Fruit fly (Drosophila melanogaster) whole organism, embryonic: Measurements from ENCODE around the gene CG5071.

Experiments
- Ada2b ChIP-seq: fragments of 200-800 bp; sonication (Bioruptor generic); IDR thresholded peaks from 2 replicates; pipeline ENCODE4 v1.3.6; 2022; ENCODE audit warnings: missing biosample characterization, missing genetic modification characterization
- Atf6 ChIP-seq: fragments of 200-800 bp; sonication (Bioruptor generic); IDR thresholded peaks from 2 replicates; pipeline ENCODE4 v1.3.6; 2022; ENCODE audit warnings: missing biosample characterization, missing genetic modification characterization
- B-H1 ChIP-seq: fragments of 200-800 bp; sonication (Bioruptor generic); IDR thresholded peaks from 3 replicates; pipeline ENCODE4 v1.3.6; 2022; ENCODE audit warnings: missing biosample characterization, missing genetic modification characterization
- Blimp-1 ChIP-seq: fragments of 200-800 bp; sonication (Bioruptor generic); optimal IDR thresholded peaks from 3 replicates; lab custom pipeline; 2018; ENCODE audit warnings: missing biosample characterization, missing genetic modification characterization, mild to moderate bottlenecking, moderate library complexity, missing genetic modification reagents
- CG11093 ChIP-seq: fragments of 200-800 bp; sonication (Bioruptor generic); IDR thresholded peaks from 3 replicates; pipeline ENCODE4 v1.3.6; 2022; ENCODE audit warnings: missing biosample characterization, missing genetic modification characterization
- CG11560 ChIP-seq: fragments of 200-800 bp; sonication (Bioruptor generic); IDR thresholded peaks from 3 replicates; pipeline ENCODE4 v1.3.6; 2022; ENCODE audit warnings: missing biosample characterization, missing genetic modification characterization
- CG11695 ChIP-seq: fragments of 200-800 bp; sonication (Bioruptor generic); IDR thresholded peaks from 3 replicates; pipeline ENCODE4 v1.3.6; 2022; ENCODE audit warnings: missing biosample characterization, missing genetic modification characterization
- CG12071 ChIP-seq: fragments of 200-800 bp; sonication (Bioruptor generic); optimal IDR thresholded peaks from 3 replicates; lab custom pipeline; 2018; ENCODE audit warnings: missing biosample characterization, mild to moderate bottlenecking, missing genetic modification characterization
- CG12942 ChIP-seq: fragments of 200-800 bp; sonication (Bioruptor generic); optimal IDR thresholded peaks from 3 replicates; lab custom pipeline; 2016; ENCODE audit warnings: missing biosample characterization, missing genetic modification characterization
- CG15269 ChIP-seq: fragments of 200-800 bp; sonication (Bioruptor generic); optimal IDR thresholded peaks from 2 replicates; lab custom pipeline; 2018; ENCODE audit warnings: missing biosample characterization, mild to moderate bottlenecking, missing genetic modification characterization, moderate library complexity
- CG16863 ChIP-seq: fragments of 200-800 bp; sonication (Bioruptor generic); optimal IDR thresholded peaks from 3 replicates; lab custom pipeline; 2016; ENCODE audit warnings: missing biosample characterization, missing genetic modification characterization
- CG17359 ChIP-seq: fragments of 200-800 bp; sonication (Bioruptor generic); optimal IDR thresholded peaks from 3 replicates; lab custom pipeline; 2018; ENCODE audit warnings: missing biosample characterization, mild to moderate bottlenecking, missing genetic modification characterization, moderate library complexity
- CG17361 ChIP-seq: fragments of 200-800 bp; sonication (Bioruptor generic); IDR thresholded peaks from 3 replicates; pipeline ENCODE4 v1.3.6; 2022; ENCODE audit warnings: missing biosample characterization, missing genetic modification characterization
- CG17829 ChIP-seq: fragments of 200-800 bp; optimal IDR thresholded peaks from 2 replicates; lab custom pipeline; 2019; ENCODE audit warnings: missing biosample characterization, mild to moderate bottlenecking, missing genetic modification characterization, moderate library complexity
- CG18262 ChIP-seq: fragments of 200-800 bp; optimal IDR thresholded peaks from 3 replicates; lab custom pipeline; 2019; ENCODE audit warnings: missing biosample characterization, mild to moderate bottlenecking, missing genetic modification characterization, moderate library complexity
- CG2199 ChIP-seq: fragments of 200-800 bp; sonication (Bioruptor generic); IDR thresholded peaks from 3 replicates; pipeline ENCODE4 v1.3.6; 2022; ENCODE audit warnings: missing biosample characterization, missing genetic modification characterization
- CG2875 ChIP-seq: fragments of 200-800 bp; sonication (Bioruptor generic); optimal IDR thresholded peaks from 2 replicates; lab custom pipeline; 2017; ENCODE audit warnings: missing biosample characterization, mild to moderate bottlenecking, missing genetic modification characterization, missing genetic modification reagents
- CG3838 ChIP-seq: fragments of 200-800 bp; sonication (Bioruptor generic); optimal IDR thresholded peaks from 3 replicates; lab custom pipeline; 2016; ENCODE audit warnings: missing biosample characterization, missing genetic modification characterization
- CG42726 ChIP-seq: fragments of 200-800 bp; sonication (Bioruptor generic); IDR thresholded peaks from 2 replicates; pipeline ENCODE4 v1.3.6; 2022; ENCODE audit warnings: missing biosample characterization, missing genetic modification characterization; ENCODE audit not compliant: partially characterized antibody
- CG4617 ChIP-seq: fragments of 200-800 bp; sonication (Bioruptor generic); optimal IDR thresholded peaks from 3 replicates; lab custom pipeline; 2016; ENCODE audit warnings: missing biosample characterization, missing genetic modification characterization, borderline replicate concordance
- CG7271 ChIP-seq: fragments of 200-800 bp; sonication (Bioruptor generic); optimal IDR thresholded peaks from 2 replicates; lab custom pipeline; 2018; ENCODE audit warnings: missing biosample characterization, mild to moderate bottlenecking, missing genetic modification characterization, moderate library complexity
- CG7357 ChIP-seq: fragments of 200-800 bp; sonication (Bioruptor generic); IDR thresholded peaks from 3 replicates; pipeline ENCODE4 v1.3.6; 2022; ENCODE audit warnings: missing biosample characterization, missing genetic modification characterization
- CG7556 ChIP-seq: fragments of 200-800 bp; sonication (Bioruptor generic); optimal IDR thresholded peaks from 2 replicates; lab custom pipeline; 2017; ENCODE audit warnings: missing biosample characterization, mild to moderate bottlenecking, missing genetic modification characterization
- CG9797 ChIP-seq: fragments of 200-800 bp; sonication (Bioruptor generic); optimal IDR thresholded peaks from 3 replicates; lab custom pipeline; 2018; ENCODE audit warnings: missing biosample characterization, mild to moderate bottlenecking, missing genetic modification characterization
- CG9932 ChIP-seq: fragments of 200-800 bp; sonication (Bioruptor generic); IDR thresholded peaks from 2 replicates; pipeline ENCODE4 v1.3.6; 2022; ENCODE audit warnings: missing biosample characterization, missing genetic modification characterization
- D19A ChIP-seq: fragments of 200-800 bp; optimal IDR thresholded peaks from 3 replicates; lab custom pipeline; 2019; ENCODE audit warnings: missing biosample characterization, mild to moderate bottlenecking, missing genetic modification characterization, moderate library complexity
- Dref ChIP-seq: fragments of 200-800 bp; sonication (Bioruptor generic); IDR thresholded peaks from 2 replicates; pipeline ENCODE4 v1.3.6; 2022; ENCODE audit warnings: missing biosample characterization, missing genetic modification characterization
- Mad ChIP-seq: fragments of 200-800 bp; sonication (Bioruptor generic); optimal IDR thresholded peaks from 2 replicates; lab custom pipeline; 2016; ENCODE audit warnings: missing biosample characterization, missing genetic modification characterization
- Opbp ChIP-seq: fragments of 200-800 bp; sonication (Bioruptor generic); IDR thresholded peaks from 3 replicates; pipeline ENCODE4 v1.3.6; 2022; ENCODE audit warnings: missing biosample characterization, missing genetic modification characterization; ENCODE audit not compliant: partially characterized antibody
- Ptx1 ChIP-seq: fragments of 200-800 bp; sonication (Bioruptor generic); IDR thresholded peaks from 2 replicates; pipeline ENCODE4 v1.3.6; 2022; ENCODE audit warnings: missing biosample characterization, missing genetic modification characterization
- Sox100B ChIP-seq: fragments of 200-800 bp; sonication (Bioruptor generic); optimal IDR thresholded peaks from 3 replicates; lab custom pipeline; 2018; ENCODE audit warnings: missing biosample characterization, mild to moderate bottlenecking, missing genetic modification characterization
- ab ChIP-seq: fragments of 200-800 bp; sonication (Bioruptor generic); optimal IDR thresholded peaks from 2 replicates; lab custom pipeline; 2016; ENCODE audit warnings: missing biosample characterization, missing genetic modification characterization
- amos ChIP-seq: fragments of 200-800 bp; sonication (Bioruptor generic); IDR thresholded peaks from 2 replicates; pipeline ENCODE4 v1.3.6; 2022; ENCODE audit warnings: missing biosample characterization, missing genetic modification characterization; ENCODE audit not compliant: partially characterized antibody
- cas ChIP-seq: fragments of 200-800 bp; sonication (Bioruptor generic); IDR thresholded peaks from 2 replicates; pipeline ENCODE4 v1.3.6; 2022; ENCODE audit warnings: missing biosample characterization, missing genetic modification characterization
- crol ChIP-seq: fragments of 200-800 bp; sonication (Bioruptor generic); IDR thresholded peaks from 2 replicates; pipeline ENCODE4 v1.3.6; 2022; ENCODE audit warnings: missing biosample characterization, missing genetic modification characterization
- dmrt99B ChIP-seq: fragments of 200-800 bp; sonication (Bioruptor generic); optimal IDR thresholded peaks from 2 replicates; lab custom pipeline; 2018; ENCODE audit warnings: missing biosample characterization, mild to moderate bottlenecking, missing genetic modification characterization, moderate library complexity
- ems ChIP-seq: fragments of 200-800 bp; sonication (Bioruptor generic); optimal IDR thresholded peaks from 3 replicates; lab custom pipeline; 2016; ENCODE audit warnings: missing biosample characterization, missing genetic modification characterization
- exex ChIP-seq: fragments of 200-800 bp; sonication (Bioruptor generic); optimal IDR thresholded peaks from 4 replicates; lab custom pipeline; 2018; ENCODE audit warnings: missing biosample characterization, mild to moderate bottlenecking, missing genetic modification characterization, moderate library complexity
- fd3F ChIP-seq: fragments of 200-800 bp; sonication (Bioruptor generic); optimal IDR thresholded peaks from 2 replicates; lab custom pipeline; 2018; ENCODE audit warnings: missing biosample characterization, mild to moderate bottlenecking, missing genetic modification characterization, moderate library complexity
- gro ChIP-seq: fragments of 200-800 bp; sonication (Bioruptor generic); optimal IDR thresholded peaks from 2 replicates; lab custom pipeline; 2016; ENCODE audit warnings: missing biosample characterization, missing genetic modification characterization
- ken ChIP-seq: fragments of 200-800 bp; sonication (Bioruptor generic); IDR thresholded peaks from 3 replicates; pipeline ENCODE4 v1.3.6; 2022; ENCODE audit warnings: missing biosample characterization, missing genetic modification characterization
- klu ChIP-seq: fragments of 200-800 bp; sonication (Bioruptor generic); IDR thresholded peaks from 2 replicates; pipeline ENCODE4 v1.3.6; 2022; ENCODE audit warnings: missing biosample characterization, missing genetic modification characterization
- knrl ChIP-seq: fragments of 200-800 bp; sonication (Bioruptor generic); IDR thresholded peaks from 3 replicates; pipeline ENCODE4 v1.3.6; 2022; ENCODE audit warnings: missing biosample characterization, missing genetic modification characterization; ENCODE audit not compliant: partially characterized antibody
- pan ChIP-seq, 4 experiments: fragments of >200 bp in 3 of 4; fragments of 200-800 bp in 1 of 4; sonication (Bioruptor generic) in 1 of 4; optimal IDR thresholded peaks in 3 of 4; IDR thresholded peaks in 1 of 4; 2 replicates each; pipeline versions ENCODE4 v1.3.6 to Lab custom; 2017 to 2022; ENCODE audit warnings: missing biosample characterization in 2 of 4, missing genetic modification characterization in 2 of 4, mixed read lengths in 1 of 4
- pita ChIP-seq: fragments of 200-800 bp; sonication (Bioruptor generic); optimal IDR thresholded peaks from 2 replicates; lab custom pipeline; 2017; ENCODE audit warnings: missing biosample characterization, mild to moderate bottlenecking, missing genetic modification characterization
- pum ChIP-seq: fragments of 200-800 bp; sonication (Bioruptor generic); optimal IDR thresholded peaks from 2 replicates; lab custom pipeline; 2016; ENCODE audit warnings: missing biosample characterization, missing genetic modification characterization
- scrt ChIP-seq: fragments of 200-800 bp; sonication (Bioruptor generic); optimal IDR thresholded peaks from 2 replicates; lab custom pipeline; 2018; ENCODE audit warnings: missing biosample characterization, mild to moderate bottlenecking, missing genetic modification characterization, moderate library complexity
- unc-4 ChIP-seq: fragments of 200-800 bp; sonication (Bioruptor generic); IDR thresholded peaks from 2 replicates; pipeline ENCODE4 v1.3.6; 2022; ENCODE audit warnings: missing biosample characterization, missing genetic modification characterization; ENCODE audit not compliant: partially characterized antibody
- unpg ChIP-seq: fragments of 200-800 bp; sonication (Bioruptor generic); optimal IDR thresholded peaks from 3 replicates; lab custom pipeline; 2018; ENCODE audit warnings: missing biosample characterization, mild to moderate bottlenecking, missing genetic modification characterization, moderate library complexity

CG5071 gene

dm6 chr3R:25661531-25662193, 43.4 kb downstream of the CG5071 start, which contains the start of gene RASSF8 (continued):
- TF ChIP-seq crol = no peak
- TF ChIP-seq CG12942 = no peak
- TF ChIP-seq CG17829 (tag; lab: Kevin White, UChicago) = no peak
- no peak for TF ChIP-seq scrt (GFP tag; lab: Kevin White, UChicago)
- peak; percentile 1 for TF ChIP-seq CG4617 (GFP tag; lab: Kevin White, UChicago)
- TF ChIP-seq exex (tag; lab: Kevin White, UChicago) = no peak
- TF ChIP-seq unc-4 (GFP tag; lab: Robert Waterston, UW) = peak; percentile 61
- peak; percentile 9 for TF ChIP-seq CG18262 (tag; lab: Kevin White, UChicago)
- no peak for TF ChIP-seq ken (GFP tag; lab: Robert Waterston, UW)
- no peak for TF ChIP-seq pan (optimal IDR thresholded peaks at IDR 0.05; lab: Kevin White, UChicago)
- TF ChIP-seq pan (GFP tag; optimal IDR thresholded peaks at IDR 0.05 in 1 of 2, IDR thresholded peaks at IDR 0.05 in 1 of 2) = no peak
- TF ChIP-seq Mad (GFP tag; lab: Kevin White, UChicago) = no peak
- no peak for TF ChIP-seq CG2199 (GFP tag; lab: Robert Waterston, UW)
- TF ChIP-seq Sox100B (GFP tag; lab: Kevin White, UChicago) = no peak
- TF ChIP-seq CG3838 (GFP tag; lab: Kevin White, UChicago) = no peak
- no peak for TF ChIP-seq CG11093 (GFP tag; lab: Robert Waterston, UW)
- TF ChIP-seq CG12071 = no peak
- TF ChIP-seq ems (GFP tag; lab: Kevin White, UChicago) = no peak
- no peak for TF ChIP-seq unpg (GFP tag; lab: Kevin White, UChicago)
- TF ChIP-seq Opbp (GFP tag; lab: Robert Waterston, UW) = peak; percentile 68; the same call in 2 of the 3 replicates
- TF ChIP-seq knrl (GFP tag; lab: Robert Waterston, UW) = peak; percentile 67
- no peak for TF ChIP-seq CG2875 (GFP tag; lab: Kevin White, UChicago)
- TF ChIP-seq CG17359 (tag; lab: Kevin White, UChicago) = no peak
- TF ChIP-seq pita = no peak
- TF ChIP-seq Dref = peak; percentile 94
- TF ChIP-seq pum (GFP tag; lab: Kevin White, UChicago) = no peak
- no peak for TF ChIP-seq CG7271 (tag; lab: Kevin White, UChicago)
- TF ChIP-seq fd3F (GFP tag; lab: Kevin White, UChicago) = no peak
- no peak for TF ChIP-seq CG11695 (GFP tag; lab: Robert Waterston, UW)
- TF ChIP-seq B-H1 (GFP tag; lab: Robert Waterston, UW) = no peak
- no peak for TF ChIP-seq Ada2b (GFP tag; lab: Robert Waterston, UW)
- no peak for TF ChIP-seq CG9797
- TF ChIP-seq klu (GFP tag; lab: Robert Waterston, UW) = no peak
- TF ChIP-seq CG42726 (GFP tag; lab: Robert Waterston, UW) = peak; percentile 65
- no peak for TF ChIP-seq Ptx1 (GFP tag; lab: Robert Waterston, UW)
- no peak for TF ChIP-seq CG15269
- no peak for TF ChIP-seq CG7556 (GFP tag; lab: Kevin White, UChicago)
- no peak for TF ChIP-seq gro
- no peak for TF ChIP-seq cas (GFP tag; lab: Robert Waterston, UW)
- peak; percentile 79 for TF ChIP-seq CG9932 (GFP tag; lab: Robert Waterston, UW)
- no peak for TF ChIP-seq ab (GFP tag; lab: Kevin White, UChicago)
- no peak for TF ChIP-seq D19A (tag; lab: Kevin White, UChicago)
- no peak for TF ChIP-seq CG7357 (GFP tag; lab: Robert Waterston, UW)
- peak; percentile 73 for TF ChIP-seq amos (GFP tag; lab: Robert Waterston, UW)
- peak; percentile 53; the same call in 1 of the 3 replicates for TF ChIP-seq CG17361 (GFP tag; lab: Robert Waterston, UW)
- no peak for TF ChIP-seq CG11560 (tag; lab: Robert Waterston, UW)
- peak; percentile 86 for TF ChIP-seq Blimp-1 (GFP tag; lab: Kevin White, UChicago)
- TF ChIP-seq Atf6 = peak; percentile 14; the same call in 1 of the 2 replicates
- no peak for TF ChIP-seq dmrt99B (tag; lab: Kevin White, UChicago)
- TF ChIP-seq CG16863 (GFP tag; lab: Kevin White, UChicago) = no peak
